Fruit fly (Drosophila melanogaster): Measurements from ENCODE around the gene Asciz.

Gene Asciz

DNA sequence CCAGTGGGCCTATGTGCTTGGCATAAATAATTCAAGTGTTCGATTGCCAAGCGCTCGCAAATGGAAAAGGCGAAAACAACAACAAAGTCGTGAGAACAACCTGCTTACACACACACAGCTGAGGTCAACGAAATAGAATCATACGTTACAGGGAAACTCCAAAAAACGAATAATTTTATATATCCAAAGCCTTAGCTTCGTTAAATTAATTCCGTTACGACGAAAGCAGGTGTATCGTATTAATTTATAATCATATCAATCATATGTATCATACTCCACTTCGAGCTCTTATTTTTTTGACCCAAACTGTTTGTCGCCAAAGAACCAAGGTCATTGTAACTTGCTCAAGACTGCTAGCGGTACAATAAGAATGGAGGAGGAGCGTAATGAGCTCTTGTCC lies 13.4 kb upstream of the Asciz start (continued):
- peak; percentile 92 for TF ChIP-seq CG7839 (tag; optimal IDR thresholded peaks at IDR 0.05)
- TF ChIP-seq Eip74EF (GFP tag; optimal IDR thresholded peaks at IDR 0.05) = no peak
- TF ChIP-seq CG8944 (GFP tag; optimal IDR thresholded peaks at IDR 0.05) = peak; percentile 22
- TF ChIP-seq chn (GFP tag; optimal IDR thresholded peaks at IDR 0.05) = peak; percentile 79
- TF ChIP-seq H2.0 (GFP tag; IDR thresholded peaks at IDR 0.05) = peak; percentile 78
- peak; percentile 86 for TF ChIP-seq CG12219 (GFP tag; optimal IDR thresholded peaks at IDR 0.05)
- TF ChIP-seq gsb-n (tag; optimal IDR thresholded peaks at IDR 0.05) = peak; percentile 83
- TF ChIP-seq CG15073 (GFP tag; optimal IDR thresholded peaks at IDR 0.05) = peak; percentile 40
- TF ChIP-seq CG4282 (GFP tag; optimal IDR thresholded peaks at IDR 0.05) = no peak
- no peak for TF ChIP-seq CG17912 (GFP tag; optimal IDR thresholded peaks at IDR 0.05)
- peak; percentile 70 for TF ChIP-seq CrebB (tag; optimal IDR thresholded peaks at IDR 0.05)
- TF ChIP-seq CG43689 (GFP tag; IDR thresholded peaks at IDR 0.05) = no peak
- TF ChIP-seq Atf3 (GFP tag; optimal IDR thresholded peaks at IDR 0.05) = peak; percentile 31
- peak; percentile 71 to 90 for TF ChIP-seq bsh (GFP tag; optimal IDR thresholded peaks at IDR 0.05)
- TF ChIP-seq CG13624 (GFP tag; optimal IDR thresholded peaks at IDR 0.05) = peak; percentile 78
- TF ChIP-seq Side (GFP tag; optimal IDR thresholded peaks at IDR 0.05) = peak; percentile 86
- peak; percentile 78 for TF ChIP-seq CG7357 (GFP tag; IDR thresholded peaks at IDR 0.05)
- peak; percentile 70 for TF ChIP-seq CG3847 (GFP tag; IDR thresholded peaks at IDR 0.05)
- TF ChIP-seq repo (GFP tag; optimal IDR thresholded peaks at IDR 0.05) = peak; percentile 80
- TF ChIP-seq CG9817 (tag; optimal IDR thresholded peaks at IDR 0.05) = peak; percentile 76
- peak; percentile 63 for TF ChIP-seq CG9437 (GFP tag; optimal IDR thresholded peaks at IDR 0.05)
- peak; percentile 57; the same call in 1 of the 2 replicates for TF ChIP-seq Gsc (GFP tag; IDR thresholded peaks at IDR 0.05)
- TF ChIP-seq bbx (GFP tag; IDR thresholded peaks at IDR 0.05; ENCODE audit: partially characterized antibody) = no peak
- TF ChIP-seq dimm (GFP tag; IDR thresholded peaks at IDR 0.05) = peak; percentile 43; the same call in 1 of the 2 replicates
- no peak for TF ChIP-seq CG31441 (GFP tag; IDR thresholded peaks at IDR 0.05)
- TF ChIP-seq CG9609 (GFP tag; optimal IDR thresholded peaks at IDR 0.05) = peak; percentile 69
- no peak for TF ChIP-seq nau (GFP tag; optimal IDR thresholded peaks at IDR 0.05)
- TF ChIP-seq twi (tag; optimal IDR thresholded peaks at IDR 0.05) = no peak
- peak; percentile 18 for TF ChIP-seq CG17186 (GFP tag; optimal IDR thresholded peaks at IDR 0.05)
- TF ChIP-seq CG14667 (GFP tag; IDR thresholded peaks at IDR 0.05) = peak; percentile 75
- TF ChIP-seq inv (GFP tag; IDR thresholded peaks at IDR 0.05; ENCODE audit: partially characterized antibody) = no peak
- TF ChIP-seq CG3065 (GFP tag; optimal IDR thresholded peaks at IDR 0.05) = peak; percentile 68
- TF ChIP-seq phol (tag; optimal IDR thresholded peaks at IDR 0.05) = peak; percentile 87
- TF ChIP-seq pan (optimal IDR thresholded peaks at IDR 0.05) = no peak
- peak in 1 of 2 experiments; percentile 92 for TF ChIP-seq pan (GFP tag; optimal IDR thresholded peaks at IDR 0.05 in 1 of 2, IDR thresholded peaks at IDR 0.05 in 1 of 2)
- peak; percentile 75 for TF ChIP-seq CG6272 (GFP tag; IDR thresholded peaks at IDR 0.05)
- no peak for TF ChIP-seq amos (GFP tag; IDR thresholded peaks at IDR 0.05; ENCODE audit: partially characterized antibody)
- TF ChIP-seq cas (GFP tag; IDR thresholded peaks at IDR 0.05) = peak; percentile 83
- no peak for TF ChIP-seq CG14860 (GFP tag; IDR thresholded peaks at IDR 0.05; ENCODE audit: partially characterized antibody)
- TF ChIP-seq CG2129 (GFP tag; IDR thresholded peaks at IDR 0.05; ENCODE audit: partially characterized antibody) = no peak
- TF ChIP-seq CG2120 (GFP tag; optimal IDR thresholded peaks at IDR 0.05) = peak; percentile 87
- peak; percentile 78 for TF ChIP-seq CG10654 (GFP tag; optimal IDR thresholded peaks at IDR 0.05)
- peak; percentile 81 for TF ChIP-seq CG15011 (GFP tag; optimal IDR thresholded peaks at IDR 0.05)
- peak; percentile 79 for TF ChIP-seq disco-r (GFP tag; optimal IDR thresholded peaks at IDR 0.05)
- no peak for TF ChIP-seq zf30C (GFP tag; optimal IDR thresholded peaks at IDR 0.05)
- no peak for TF ChIP-seq Vsx1 (GFP tag; optimal IDR thresholded peaks at IDR 0.05)
- no peak for TF ChIP-seq CG30020 (tag; optimal IDR thresholded peaks at IDR 0.05)
- TF ChIP-seq gfzf (GFP tag; optimal IDR thresholded peaks at IDR 0.05) = no peak
- TF ChIP-seq grau (tag; optimal IDR thresholded peaks at IDR 0.05) = peak; percentile 87
- TF ChIP-seq ci (GFP tag; IDR thresholded peaks at IDR 0.05) = peak; percentile 89
- TF ChIP-seq CG2116 (GFP tag; optimal IDR thresholded peaks at IDR 0.05) = peak; percentile 48
